Fruit fly (Drosophila melanogaster) whole organism, embryonic: ENCODE data around the gene CG33514.

Experiments
- Atf3 ChIP-seq: fragments of 200-800 bp; sonication (Bioruptor generic); optimal IDR thresholded peaks from 3 replicates; lab custom pipeline; 2016; ENCODE audit warnings: missing biosample characterization, missing genetic modification characterization
- Atf6 ChIP-seq: fragments of 200-800 bp; sonication (Bioruptor generic); IDR thresholded peaks from 2 replicates; pipeline ENCODE4 v1.3.6; 2022; ENCODE audit warnings: missing biosample characterization, missing genetic modification characterization
- Awh ChIP-seq: fragments of 200-800 bp; sonication (Bioruptor generic); IDR thresholded peaks from 2 replicates; pipeline ENCODE4, ENCODE4 v1.3.6; 2022; ENCODE audit warnings: missing biosample characterization, missing genetic modification characterization
- B-H1 ChIP-seq: fragments of 200-800 bp; sonication (Bioruptor generic); IDR thresholded peaks from 3 replicates; pipeline ENCODE4 v1.3.6; 2022; ENCODE audit warnings: missing biosample characterization, missing genetic modification characterization
- CG10543 ChIP-seq: fragments of 200-800 bp; sonication (Bioruptor generic); optimal IDR thresholded peaks from 3 replicates; lab custom pipeline; 2017; ENCODE audit warnings: missing biosample characterization, mild to moderate bottlenecking, missing genetic modification characterization, moderate library complexity
- CG12219 ChIP-seq: fragments of 200-800 bp; sonication (Bioruptor generic); optimal IDR thresholded peaks from 3 replicates; lab custom pipeline; 2018; ENCODE audit warnings: missing biosample characterization, mild to moderate bottlenecking, missing genetic modification characterization
- CG12299 ChIP-seq: fragments of 200-800 bp; sonication (Bioruptor generic); optimal IDR thresholded peaks from 2 replicates; lab custom pipeline; 2018; ENCODE audit warnings: missing biosample characterization, mild to moderate bottlenecking, missing genetic modification characterization
- CG16863 ChIP-seq: fragments of 200-800 bp; sonication (Bioruptor generic); optimal IDR thresholded peaks from 3 replicates; lab custom pipeline; 2016; ENCODE audit warnings: missing biosample characterization, missing genetic modification characterization
- CG17829 ChIP-seq: fragments of 200-800 bp; optimal IDR thresholded peaks from 2 replicates; lab custom pipeline; 2019; ENCODE audit warnings: missing biosample characterization, mild to moderate bottlenecking, missing genetic modification characterization, moderate library complexity
- CG30403 ChIP-seq: fragments of 200-800 bp; sonication (Bioruptor generic); optimal IDR thresholded peaks from 3 replicates; lab custom pipeline; 2016; ENCODE audit warnings: missing biosample characterization, missing genetic modification characterization
- CG31388 ChIP-seq: fragments of 200-800 bp; sonication (Bioruptor generic); optimal IDR thresholded peaks from 2 replicates; lab custom pipeline; 2016; ENCODE audit warnings: missing biosample characterization, missing genetic modification characterization
- CG34224 ChIP-seq: fragments of 200-800 bp; sonication (Bioruptor generic); IDR thresholded peaks from 3 replicates; pipeline ENCODE4 v1.3.6; 2022; ENCODE audit warnings: missing biosample characterization, missing genetic modification characterization; ENCODE audit not compliant: partially characterized antibody
- CG3726 ChIP-seq: fragments of 200-800 bp; sonication (Bioruptor generic); IDR thresholded peaks from 3 replicates; pipeline ENCODE4, ENCODE4 v1.3.6; 2022; ENCODE audit warnings: missing biosample characterization, missing genetic modification characterization
- CG42726 ChIP-seq: fragments of 200-800 bp; sonication (Bioruptor generic); IDR thresholded peaks from 2 replicates; pipeline ENCODE4 v1.3.6; 2022; ENCODE audit warnings: missing biosample characterization, missing genetic modification characterization; ENCODE audit not compliant: partially characterized antibody
- CG4707 ChIP-seq: fragments of 200-800 bp; sonication (Bioruptor generic); optimal IDR thresholded peaks from 2 replicates; lab custom pipeline; 2018; ENCODE audit warnings: missing biosample characterization, mild to moderate bottlenecking, missing genetic modification characterization, moderate library complexity
- CG6654 ChIP-seq: fragments of 200-800 bp; sonication (Bioruptor generic); optimal IDR thresholded peaks from 2 replicates; lab custom pipeline; 2017; ENCODE audit warnings: missing biosample characterization, mild to moderate bottlenecking, missing genetic modification characterization
- CG6689 ChIP-seq: fragments of 200-800 bp; sonication (Bioruptor generic); IDR thresholded peaks from 2 replicates; pipeline ENCODE4 v1.3.6; 2022; ENCODE audit warnings: missing biosample characterization, missing genetic modification characterization
- CG6791 ChIP-seq: fragments of 200-800 bp; sonication (Bioruptor generic); IDR thresholded peaks from 3 replicates; pipeline ENCODE4 v1.3.6; 2022; ENCODE audit warnings: missing biosample characterization, missing genetic modification characterization; ENCODE audit not compliant: partially characterized antibody
- CG9876 ChIP-seq: fragments of 200-800 bp; sonication (Bioruptor generic); optimal IDR thresholded peaks from 2 replicates; lab custom pipeline; 2016; ENCODE audit warnings: missing biosample characterization, missing genetic modification characterization
- D ChIP-seq, 2 experiments: fragments of 200-800 bp in 1 of 2; fragments of >200 bp in 1 of 2; sonication (Bioruptor generic) in 1 of 2; optimal IDR thresholded peaks; 2 replicates in 1 of 2; 3 replicates in 1 of 2; lab custom pipeline; 2017; ENCODE audit warnings: mild to moderate bottlenecking in 1 of 2, missing biosample characterization in 1 of 2, missing genetic modification characterization in 1 of 2, missing genetic modification reagents in 1 of 2
- D19B ChIP-seq: fragments of 200-800 bp; sonication (Bioruptor generic); optimal IDR thresholded peaks from 2 replicates; lab custom pipeline; 2017; ENCODE audit warnings: missing biosample characterization, mild to moderate bottlenecking, missing genetic modification characterization
- Dad ChIP-seq: fragments of 200-800 bp; sonication (Bioruptor generic); optimal IDR thresholded peaks from 3 replicates; lab custom pipeline; 2016; ENCODE audit warnings: missing biosample characterization, missing genetic modification characterization
- Dbx ChIP-seq: fragments of 200-800 bp; sonication (Bioruptor generic); IDR thresholded peaks from 3 replicates; pipeline ENCODE4 v1.3.6; 2022; ENCODE audit warnings: missing biosample characterization, missing genetic modification characterization
- E2f1 ChIP-seq: fragments of 200-800 bp; sonication (Bioruptor generic); IDR thresholded peaks from 2 replicates; pipeline ENCODE4 v1.3.6; 2022; ENCODE audit warnings: missing biosample characterization, missing genetic modification characterization
- Jarid2 ChIP-seq: fragments of 200-800 bp; sonication (Bioruptor generic); optimal IDR thresholded peaks from 3 replicates; lab custom pipeline; 2017; ENCODE audit warnings: mild to moderate bottlenecking, missing biosample characterization, missing genetic modification reagents, missing genetic modification characterization
- Kr ChIP-seq: fragments of 200-800 bp; sonication (Bioruptor generic); optimal IDR thresholded peaks from 2 replicates; lab custom pipeline; 2017; ENCODE audit warnings: missing biosample characterization, mild to moderate bottlenecking, missing genetic modification characterization
- Sox102F ChIP-seq: fragments of 200-800 bp; sonication (Bioruptor generic); optimal IDR thresholded peaks from 2 replicates; lab custom pipeline; 2018; ENCODE audit warnings: missing biosample characterization, mild to moderate bottlenecking, missing genetic modification characterization, moderate library complexity
- Stat92E ChIP-seq, 3 experiments: fragments of >200 bp in 2 of 3; fragments of 200-800 bp in 1 of 3; sonication (Bioruptor generic) in 1 of 3; optimal IDR thresholded peaks; 2 replicates each; lab custom pipeline; 2017 to 2019; ENCODE audit warnings: missing biosample characterization in 3 of 3, missing genetic modification characterization in 3 of 3, mild to moderate bottlenecking in 1 of 3, moderate library complexity in 1 of 3
- Trl ChIP-seq, 3 experiments: fragments of >200 bp in 2 of 3; fragments of 200-800 bp in 1 of 3; sonication (Bioruptor generic) in 1 of 3; optimal IDR thresholded peaks; 2 replicates in 1 of 3; 3 replicates in 2 of 3; lab custom pipeline; 2016 to 2017; ENCODE audit warnings: missing biosample characterization in 1 of 3, missing genetic modification characterization in 1 of 3
- ab ChIP-seq: fragments of 200-800 bp; sonication (Bioruptor generic); optimal IDR thresholded peaks from 2 replicates; lab custom pipeline; 2016; ENCODE audit warnings: missing biosample characterization, missing genetic modification characterization
- al ChIP-seq: fragments of 200-800 bp; sonication (Bioruptor generic); IDR thresholded peaks from 2 replicates; pipeline ENCODE4 v1.3.6; 2022; ENCODE audit warnings: missing biosample characterization, missing genetic modification characterization
- ara ChIP-seq: fragments of 200-800 bp; sonication (Bioruptor generic); IDR thresholded peaks from 2 replicates; pipeline ENCODE4 v1.3.6; 2022; ENCODE audit warnings: missing biosample characterization, missing genetic modification characterization
- bsh ChIP-seq, 2 experiments: fragments of 200-800 bp; sonication (Bioruptor generic); optimal IDR thresholded peaks; 2 replicates each; lab custom pipeline; 2017 to 2018; ENCODE audit warnings: mild to moderate bottlenecking in 2 of 2, missing biosample characterization in 2 of 2, missing genetic modification characterization in 2 of 2, moderate library complexity in 1 of 2
- cg ChIP-seq: fragments of 200-800 bp; sonication (Bioruptor generic); optimal IDR thresholded peaks from 3 replicates; lab custom pipeline; 2019; ENCODE audit warnings: missing biosample characterization, mild to moderate bottlenecking, missing genetic modification characterization, moderate library complexity
- chm ChIP-seq: fragments of 200-800 bp; sonication (Bioruptor generic); IDR thresholded peaks from 2 replicates; pipeline ENCODE4 v1.3.6; 2022; ENCODE audit warnings: missing biosample characterization, missing genetic modification characterization
- chn ChIP-seq: fragments of 200-800 bp; sonication (Bioruptor generic); optimal IDR thresholded peaks from 2 replicates; lab custom pipeline; 2016; ENCODE audit warnings: missing biosample characterization, missing genetic modification characterization
- disco-r ChIP-seq: fragments of 200-800 bp; sonication (Bioruptor generic); optimal IDR thresholded peaks from 2 replicates; lab custom pipeline; 2016; ENCODE audit warnings: missing biosample characterization, missing genetic modification characterization
- emc ChIP-seq: fragments of 200-800 bp; sonication (Bioruptor generic); optimal IDR thresholded peaks from 2 replicates; lab custom pipeline; 2016; ENCODE audit warnings: missing biosample characterization, missing genetic modification characterization
- gem ChIP-seq: fragments of 200-800 bp; sonication (Bioruptor generic); optimal IDR thresholded peaks from 2 replicates; lab custom pipeline; 2019; ENCODE audit warnings: missing biosample characterization, mild to moderate bottlenecking, missing genetic modification characterization, moderate library complexity
- gt ChIP-seq: fragments of 200-800 bp; sonication (Bioruptor generic); IDR thresholded peaks from 2 replicates; pipeline ENCODE4 v1.3.6; 2022; ENCODE audit warnings: missing biosample characterization, missing genetic modification characterization
- h ChIP-seq: fragments of >200 bp; optimal IDR thresholded peaks from 2 replicates; lab custom pipeline; 2017
- ham ChIP-seq: fragments of 200-800 bp; sonication (Bioruptor generic); IDR thresholded peaks from 2 replicates; pipeline ENCODE4 v1.3.6; 2022; ENCODE audit warnings: missing biosample characterization, missing genetic modification characterization
- jigr1 ChIP-seq: fragments of 200-800 bp; sonication (Bioruptor generic); IDR thresholded peaks from 3 replicates; pipeline ENCODE4 v1.3.6; 2022; ENCODE audit warnings: missing biosample characterization, missing genetic modification characterization
- sc ChIP-seq, 3 experiments: fragments of >200 bp in 2 of 3; fragments of 200-800 bp in 1 of 3; sonication (Bioruptor generic) in 1 of 3; optimal IDR thresholded peaks; 2 replicates in 2 of 3; 3 replicates in 1 of 3; lab custom pipeline; 2017; ENCODE audit warnings: mild to moderate bottlenecking in 1 of 3, missing biosample characterization in 1 of 3, missing genetic modification characterization in 1 of 3, missing genetic modification reagents in 1 of 3
- sima ChIP-seq: fragments of 200-800 bp; sonication (Bioruptor generic); optimal IDR thresholded peaks from 2 replicates; lab custom pipeline; 2016; ENCODE audit warnings: missing biosample characterization, missing genetic modification characterization
- stwl ChIP-seq: fragments of 200-800 bp; sonication (Bioruptor generic); optimal IDR thresholded peaks from 3 replicates; lab custom pipeline; 2018; ENCODE audit warnings: missing biosample characterization, mild to moderate bottlenecking, missing genetic modification characterization, moderate library complexity
- tgo ChIP-seq: fragments of 200-800 bp; sonication (Bioruptor generic); IDR thresholded peaks from 3 replicates; pipeline ENCODE4 v1.3.6; 2022; ENCODE audit warnings: missing biosample characterization, missing genetic modification characterization
- tio ChIP-seq: fragments of 200-800 bp; sonication (Bioruptor generic); optimal IDR thresholded peaks from 2 replicates; lab custom pipeline; 2017; ENCODE audit warnings: missing biosample characterization, missing genetic modification characterization, inconsistent platforms

The CG33514 gene

DNA sequence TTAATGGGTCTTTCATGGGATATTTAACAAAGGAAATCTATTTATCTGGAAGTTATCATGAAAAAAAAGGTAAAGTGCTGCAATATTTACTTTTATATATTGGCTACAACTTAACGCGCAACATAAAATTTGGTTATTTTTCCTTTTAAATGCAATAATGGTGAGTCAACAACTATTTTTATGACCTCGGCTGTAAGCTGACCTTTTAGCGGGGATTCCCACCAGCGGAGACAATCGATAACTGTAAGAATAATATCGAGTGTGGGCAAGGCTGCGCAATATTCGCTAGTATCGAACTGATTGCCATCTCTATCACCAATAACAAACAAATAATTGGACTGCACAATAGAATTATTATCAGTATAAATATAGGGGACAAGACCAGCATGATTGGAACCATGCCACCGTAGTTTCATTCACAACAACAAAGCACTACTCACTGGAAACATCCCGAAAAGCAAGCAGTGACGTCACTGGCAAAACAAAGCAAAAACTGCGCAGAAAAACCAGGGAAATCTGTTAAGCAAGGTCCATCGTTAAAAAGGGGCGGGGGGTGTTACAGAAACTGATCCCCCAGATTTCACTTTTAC, 38.0 kb downstream of the CG33514 start, which contains the start of gene Syx17 (continued):
- peak in 1 of 3 experiments; percentile 42 for TF ChIP-seq Stat92E (GFP tag; optimal IDR thresholded peaks at IDR 0.05; lab: Kevin White, UChicago)
- peak; percentile 53 for TF ChIP-seq Sox102F (GFP tag; lab: Kevin White, UChicago)
- TF ChIP-seq CG34224 (GFP tag; lab: Robert Waterston, UW) = peak; percentile 96
- TF ChIP-seq CG31388 (GFP tag; lab: Kevin White, UChicago) = no peak
- peak; percentile 24 for TF ChIP-seq Dad (GFP tag; lab: Kevin White, UChicago)
- peak; percentile 30 for TF ChIP-seq CG9876
- TF ChIP-seq CG10543 = peak; percentile 25
- TF ChIP-seq Kr = no peak
- peak; percentile 69 for TF ChIP-seq chn (GFP tag; lab: Kevin White, UChicago)
- TF ChIP-seq Atf3 (GFP tag; lab: Kevin White, UChicago) = peak; percentile 47
- TF ChIP-seq CG17829 (tag; lab: Kevin White, UChicago) = peak; percentile 71
- TF ChIP-seq ab (GFP tag; lab: Kevin White, UChicago) = no peak
- TF ChIP-seq CG30403 = peak; percentile 66
- TF ChIP-seq Jarid2 = peak; percentile 50
- TF ChIP-seq h (lab: Kevin White, UChicago) = no peak
- TF ChIP-seq disco-r (GFP tag; lab: Kevin White, UChicago) = no peak
- no peak for TF ChIP-seq CG6654 (GFP tag; lab: Kevin White, UChicago)
- no peak for TF ChIP-seq D (optimal IDR thresholded peaks at IDR 0.05; lab: Kevin White, UChicago)
- peak; percentile 36 for TF ChIP-seq D (GFP tag; optimal IDR thresholded peaks at IDR 0.05; lab: Kevin White, UChicago)
- no peak for TF ChIP-seq B-H1 (GFP tag; lab: Robert Waterston, UW)
- TF ChIP-seq CG3726 (GFP tag; lab: Robert Waterston, UW) = no peak
- TF ChIP-seq Dbx (GFP tag; lab: Robert Waterston, UW) = peak; percentile 83; the same call in 2 of the 3 replicates
- no peak for TF ChIP-seq sc (optimal IDR thresholded peaks at IDR 0.05; lab: Kevin White, UChicago)
- TF ChIP-seq sc (GFP tag; optimal IDR thresholded peaks at IDR 0.05; lab: Kevin White, UChicago) = no peak
- peak; percentile 32 for TF ChIP-seq CG12219 (GFP tag; lab: Kevin White, UChicago)
- peak; percentile 6 for TF ChIP-seq tio (GFP tag; lab: Kevin White, UChicago)
- peak in 1 of 2 experiments; percentile 61 for TF ChIP-seq bsh (GFP tag; optimal IDR thresholded peaks at IDR 0.05; lab: Kevin White, UChicago)
- no peak for TF ChIP-seq cg (GFP tag; lab: Kevin White, UChicago)
- TF ChIP-seq CG6689 (GFP tag; lab: Robert Waterston, UW) = peak; percentile 19; the same call in 1 of the 2 replicates
- peak; percentile 68 for TF ChIP-seq gem
- TF ChIP-seq gt (GFP tag; lab: Robert Waterston, UW) = no peak
- TF ChIP-seq tgo (GFP tag; lab: Robert Waterston, UW) = peak; percentile 20; the same call in 1 of the 3 replicates
- TF ChIP-seq CG6791 (GFP tag; lab: Robert Waterston, UW) = peak; percentile 94
- TF ChIP-seq CG42726 (GFP tag; lab: Robert Waterston, UW) = peak; percentile 90
- TF ChIP-seq Awh (GFP tag; lab: Robert Waterston, UW) = no peak
- no peak for TF ChIP-seq emc
- peak; percentile 40 for TF ChIP-seq al (GFP tag; lab: Robert Waterston, UW)
- no peak for TF ChIP-seq Trl (optimal IDR thresholded peaks at IDR 0.05; lab: Kevin White, UChicago)
- TF ChIP-seq Trl (GFP tag; optimal IDR thresholded peaks at IDR 0.05; lab: Kevin White, UChicago) = peak; percentile 56
- TF ChIP-seq stwl (tag; lab: Kevin White, UChicago) = peak; percentile 90
- peak; percentile 36 for TF ChIP-seq CG16863 (GFP tag; lab: Kevin White, UChicago)
- no peak for TF ChIP-seq sima (GFP tag; lab: Kevin White, UChicago)
- peak; percentile 19 for TF ChIP-seq D19B (GFP tag; lab: Kevin White, UChicago)
- TF ChIP-seq CG12299 = peak; percentile 31
- TF ChIP-seq Atf6 (GFP tag; lab: Robert Waterston, UW) = peak; percentile 56; the same call in 1 of the 2 replicates
- peak; percentile 6; the same call in 1 of the 2 replicates for TF ChIP-seq ara (GFP tag; lab: Robert Waterston, UW)
- no peak for TF ChIP-seq ham (GFP tag; lab: Robert Waterston, UW)
- TF ChIP-seq E2f1 (GFP tag; lab: Robert Waterston, UW) = peak; percentile 43; the same call in 1 of the 2 replicates
- TF ChIP-seq chm = peak; percentile 63; the same call in 1 of the 2 replicates
- no peak for TF ChIP-seq jigr1 (GFP tag; lab: Robert Waterston, UW)
- TF ChIP-seq CG4707 (GFP tag; lab: Kevin White, UChicago) = peak; percentile 33
